Worm (Caenorhabditis elegans) whole organism, midembryonic: Measurements from ENCODE around the gene snt-1.

Source experiments
- T22C8.4 ChIP-seq: fragments of 200-800 bp; sonication (Bioruptor generic); IDR thresholded peaks from 2 replicates; pipeline ENCODE4 v1.3.6; 2022; ENCODE audit warnings: missing genetic modification characterization, missing compliant biosample characterization
- cog-1 ChIP-seq: sonication (generic microtip); optimal IDR thresholded peaks from 2 replicates; lab custom pipeline; 2016; ENCODE audit warnings: missing genetic modification characterization, missing compliant biosample characterization
- flt-1 ChIP-seq: fragments of 200-800 bp; sonication (Bioruptor generic); IDR thresholded peaks from 2 replicates; pipeline ENCODE4 v1.3.6; 2022; ENCODE audit warnings: missing genetic modification characterization, missing compliant biosample characterization
- klf-2 ChIP-seq: fragments of 200-800 bp; sonication (Bioruptor generic); conservative IDR thresholded peaks from 2 replicates; pipeline ENCODE4 v1.3.6; 2022; ENCODE audit warnings: missing genetic modification reagents, missing genetic modification characterization, missing compliant biosample characterization
- med-1 ChIP-seq: sonication (generic microtip); optimal IDR thresholded peaks from 2 replicates; lab custom pipeline; 2017; ENCODE audit warnings: missing genetic modification characterization, mild to moderate bottlenecking, missing compliant biosample characterization, antibody characterized with exemption, missing genetic modification reagents; ENCODE audit not compliant: insufficient read depth
- ref-1 ChIP-seq: fragments of 200-800 bp; sonication (Bioruptor generic); conservative IDR thresholded peaks from 2 replicates; pipeline ENCODE4 v1.3.6; 2022; ENCODE audit warnings: missing genetic modification reagents, missing genetic modification characterization, missing compliant biosample characterization
- tab-1 ChIP-seq: fragments of 200-800 bp; sonication (Bioruptor generic); IDR thresholded peaks from 2 replicates; pipeline ENCODE4 v1.3.6; 2022; ENCODE audit warnings: missing genetic modification characterization, missing compliant biosample characterization
- ztf-23 ChIP-seq: fragments of 200-800 bp; sonication (Bioruptor generic); IDR thresholded peaks from 2 replicates; pipeline ENCODE4 v1.3.6; 2022; ENCODE audit warnings: missing genetic modification reagents, missing genetic modification characterization, missing compliant biosample characterization
- ztf-29 ChIP-seq: fragments of 200-800 bp; sonication (Bioruptor generic); IDR thresholded peaks from 2 replicates; pipeline ENCODE4 v1.3.6; 2022; ENCODE audit warnings: missing genetic modification reagents, missing genetic modification characterization, missing compliant biosample characterization

snt-1 gene

ce11 chrII:6842009-6842408, 31.2 kb downstream of the snt-1 start:
- no peak for TF ChIP-seq ztf-23 (GFP tag; lab: Robert Waterston, UW)
- TF ChIP-seq ref-1 (GFP tag; lab: Robert Waterston, UW): no peak
- no peak for TF ChIP-seq ztf-29 (GFP tag; lab: Robert Waterston, UW)
- TF ChIP-seq med-1 (GFP tag; lab: Kevin White, UChicago): no peak
- TF ChIP-seq klf-2 (GFP tag; lab: Robert Waterston, UW): no peak
- TF ChIP-seq cog-1 (tag; lab: Kevin White, UChicago): no peak
- TF ChIP-seq T22C8.4 (GFP tag; lab: Robert Waterston, UW): no peak
- TF ChIP-seq tab-1 (GFP tag; lab: Robert Waterston, UW): no peak
- no peak for TF ChIP-seq flt-1 (GFP tag; lab: Robert Waterston, UW)

DNA sequence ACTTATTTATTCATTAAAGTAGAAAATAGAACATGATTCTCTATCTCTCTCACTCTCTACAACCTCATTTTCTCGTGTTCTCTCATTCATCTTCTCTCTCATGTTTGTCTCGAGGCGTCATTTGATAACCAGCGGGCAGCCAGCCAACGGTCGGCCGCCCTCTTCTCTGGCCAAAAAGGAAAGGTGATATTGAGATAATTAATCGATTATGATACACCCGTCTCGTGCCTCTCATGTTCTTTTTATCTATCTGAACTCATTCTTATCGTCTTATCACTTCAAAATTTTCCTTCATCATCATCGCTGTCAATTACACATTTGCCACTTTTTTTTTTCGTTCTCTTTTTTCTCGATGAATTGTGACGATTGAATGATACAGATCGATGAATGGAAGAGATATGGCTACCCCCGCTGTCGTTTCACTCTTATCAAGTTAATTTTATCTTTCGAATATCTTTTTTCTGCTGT, 31.9 kb downstream of the snt-1 start:
- no peak for TF ChIP-seq med-1 (GFP tag; lab: Kevin White, UChicago)
- no peak for TF ChIP-seq tab-1 (GFP tag; lab: Robert Waterston, UW)
- TF ChIP-seq flt-1 (GFP tag; lab: Robert Waterston, UW): no peak
- TF ChIP-seq ztf-23 (GFP tag; lab: Robert Waterston, UW): no peak
- TF ChIP-seq ref-1 (GFP tag; lab: Robert Waterston, UW): no peak
- TF ChIP-seq ztf-29 (GFP tag; lab: Robert Waterston, UW): no peak
- TF ChIP-seq klf-2 (GFP tag; lab: Robert Waterston, UW): no peak
- no peak for TF ChIP-seq T22C8.4 (GFP tag; lab: Robert Waterston, UW)
- TF ChIP-seq cog-1 (tag; lab: Kevin White, UChicago): no peak

DNA sequence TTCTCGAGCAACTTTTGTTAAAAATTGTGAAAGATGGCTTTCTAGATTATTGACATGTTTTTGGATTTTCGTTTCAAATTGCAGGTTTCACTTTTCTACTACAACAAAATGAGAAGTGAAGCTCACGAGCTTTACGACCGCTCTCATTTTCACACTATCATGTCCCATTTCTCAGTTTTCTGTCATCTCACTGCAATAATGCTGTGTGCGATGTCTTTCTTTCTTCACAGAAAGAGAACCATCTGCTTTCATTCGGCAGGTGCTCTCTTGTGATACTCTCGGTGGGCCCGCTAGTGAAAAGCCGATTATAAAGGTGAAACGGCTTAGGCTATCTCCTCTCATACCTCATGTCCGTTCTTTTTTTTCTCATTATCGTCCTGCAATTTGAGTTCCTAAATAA, 32.4 kb downstream of the snt-1 start:
- 0 out of 2 replicates have a peak, but pooled peaks have one; percentile 43 for TF ChIP-seq ztf-29 (GFP tag; lab: Robert Waterston, UW)
- 0 out of 2 replicates have a peak, but pooled peaks have one; percentile 14 for TF ChIP-seq flt-1 (GFP tag; lab: Robert Waterston, UW)
- no peak for TF ChIP-seq cog-1 (tag; lab: Kevin White, UChicago)

ce11 chrII:6843680-6844079, 32.9 kb downstream of the snt-1 start:
- peak; percentile 55; the same call in 1 of the 2 replicates for TF ChIP-seq flt-1 (GFP tag; lab: Robert Waterston, UW)
- TF ChIP-seq klf-2 (GFP tag; lab: Robert Waterston, UW): no peak
- no peak for TF ChIP-seq ztf-23 (GFP tag; lab: Robert Waterston, UW)
- TF ChIP-seq T22C8.4 (GFP tag; lab: Robert Waterston, UW): no peak
- TF ChIP-seq tab-1 (GFP tag; lab: Robert Waterston, UW): no peak
- TF ChIP-seq ztf-29 (GFP tag; lab: Robert Waterston, UW): no peak
- TF ChIP-seq ref-1 (GFP tag; lab: Robert Waterston, UW): no peak
- TF ChIP-seq cog-1 (tag; lab: Kevin White, UChicago): no peak

- TF ChIP-seq T22C8.4 (GFP tag; lab: Robert Waterston, UW) (peak; percentile 65), klf-2 (GFP tag; lab: Robert Waterston, UW) (no peak)
Measured at ce11 chrII:6844227-6845005, 33.7 kb downstream of the snt-1 start.

DNA sequence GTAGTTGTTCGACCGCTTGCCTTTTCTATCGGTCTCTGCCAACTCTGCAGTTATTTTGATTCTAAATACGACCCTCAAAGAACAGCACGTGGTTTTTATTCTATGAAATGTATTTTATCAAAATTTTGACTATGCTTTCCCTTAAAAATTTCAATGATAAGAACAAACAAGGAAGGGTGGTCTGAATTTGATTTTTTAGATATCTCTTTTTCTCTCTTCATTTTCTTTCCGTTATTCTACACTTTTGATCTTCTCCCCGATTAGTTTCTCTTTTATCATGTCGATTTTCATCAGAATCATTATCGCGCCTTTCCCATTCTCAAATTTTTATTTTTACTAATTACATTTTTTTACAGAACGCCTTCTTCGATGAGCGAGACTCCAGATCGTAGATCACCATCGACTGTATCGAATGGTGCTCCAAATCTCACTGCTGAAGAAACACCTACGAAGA, 34.3 kb downstream of the snt-1 start:
- no peak for TF ChIP-seq flt-1 (GFP tag; lab: Robert Waterston, UW)
- TF ChIP-seq T22C8.4 (GFP tag; lab: Robert Waterston, UW): no peak
- no peak for TF ChIP-seq cog-1 (tag; lab: Kevin White, UChicago)
- no peak for TF ChIP-seq ref-1 (GFP tag; lab: Robert Waterston, UW)
- no peak for TF ChIP-seq ztf-29 (GFP tag; lab: Robert Waterston, UW)
- TF ChIP-seq klf-2 (GFP tag; lab: Robert Waterston, UW): no peak
- TF ChIP-seq med-1 (GFP tag; lab: Kevin White, UChicago): no peak
- TF ChIP-seq tab-1 (GFP tag; lab: Robert Waterston, UW): no peak
- no peak for TF ChIP-seq ztf-23 (GFP tag; lab: Robert Waterston, UW)

DNA sequence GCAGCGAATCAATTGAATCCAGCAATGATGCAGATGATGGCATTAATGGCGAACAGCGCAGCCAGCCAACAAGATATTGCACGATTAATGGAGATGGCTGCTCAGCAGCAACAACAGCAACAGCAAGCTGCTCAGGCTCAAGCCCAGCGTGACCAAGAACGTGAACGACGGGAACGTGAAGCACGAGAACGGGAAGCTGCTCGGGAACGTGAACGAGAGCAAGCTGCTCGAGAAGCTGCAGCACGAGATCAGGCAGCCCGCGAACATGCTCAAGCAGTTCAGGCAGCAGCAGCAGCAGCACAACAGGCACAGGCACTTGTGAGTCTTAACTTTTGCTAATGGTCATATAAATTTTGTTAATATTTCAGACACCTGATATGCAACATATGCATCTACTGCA, 36.0 kb downstream of the snt-1 start:
- TF ChIP-seq ztf-23 (GFP tag; lab: Robert Waterston, UW): no peak
- TF ChIP-seq tab-1 (GFP tag; lab: Robert Waterston, UW): no peak
- TF ChIP-seq med-1 (GFP tag; lab: Kevin White, UChicago): no peak

ce11 chrII:6847917-6848379, 37.2 kb downstream of the snt-1 start, which contains the start of gene tbc-6:
Gene tbc-6, plus strand, starts transcription at chrII:6848124.
- TF ChIP-seq T22C8.4 (GFP tag; lab: Robert Waterston, UW) (no peak), ztf-23 (GFP tag; lab: Robert Waterston, UW) (no peak), tab-1 (GFP tag; lab: Robert Waterston, UW) (no peak), flt-1 (GFP tag; lab: Robert Waterston, UW) (no peak), ref-1 (GFP tag; lab: Robert Waterston, UW) (no peak), cog-1 (tag; lab: Kevin White, UChicago) (no peak)

DNA sequence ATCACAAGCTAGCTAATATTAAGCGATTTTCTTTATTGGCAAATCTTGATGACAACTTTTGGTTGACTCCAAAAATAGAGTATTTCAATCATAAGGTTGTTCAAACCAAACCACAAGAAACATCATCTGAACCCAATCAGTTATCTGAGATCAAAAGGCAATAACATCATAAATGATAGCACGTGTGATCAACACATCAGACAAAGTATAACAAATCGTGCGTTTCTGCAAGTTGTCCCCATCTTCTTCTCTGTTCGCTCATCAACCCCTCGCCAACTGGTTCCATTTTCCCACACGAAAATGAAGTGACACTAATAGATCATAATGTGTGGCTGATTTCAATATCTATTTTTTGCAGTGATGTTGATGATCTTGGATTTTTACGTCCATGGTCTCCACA, 38.5 kb downstream of the snt-1 start:
- TF ChIP-seq cog-1 (tag; lab: Kevin White, UChicago) (no peak), med-1 (GFP tag; lab: Kevin White, UChicago) (no peak), klf-2 (GFP tag; lab: Robert Waterston, UW) (no peak), ztf-29 (GFP tag; lab: Robert Waterston, UW) (no peak), flt-1 (GFP tag; lab: Robert Waterston, UW) (no peak), ztf-23 (GFP tag; lab: Robert Waterston, UW) (no peak), T22C8.4 (GFP tag; lab: Robert Waterston, UW) (no peak), ref-1 (GFP tag; lab: Robert Waterston, UW) (no peak), tab-1 (GFP tag; lab: Robert Waterston, UW) (no peak)
